Fruit fly (Drosophila melanogaster): ENCODE measurements around the gene Sfp24Bb.
A peak's percentile ranks its signal among the peaks of the same experiment; 100 is the strongest.

Sfp24Bb gene

DNA sequence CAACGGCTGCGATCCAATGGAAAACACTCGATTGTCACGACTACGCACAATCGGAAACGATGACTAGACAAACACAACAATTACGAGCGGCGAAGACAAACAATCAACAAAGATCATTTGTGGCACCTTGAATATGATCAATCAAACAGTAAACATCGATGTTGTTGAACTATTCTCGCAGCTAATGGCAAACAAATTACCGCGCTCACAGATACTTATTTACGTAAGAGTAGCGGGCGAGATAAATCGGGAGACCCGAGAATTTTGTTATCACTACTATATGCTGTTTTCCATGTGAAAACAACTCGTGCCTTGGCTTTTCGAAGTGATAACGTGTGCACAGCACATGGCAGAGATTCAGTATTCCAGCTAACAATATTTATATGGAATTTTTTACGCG lies 40.8 kb downstream of the Sfp24Bb start (continued):
- peak; percentile 95 for TF ChIP-seq MTF-1 (GFP tag; optimal IDR thresholded peaks at IDR 0.05; ENCODE audit: borderline replicate concordance)
- no peak for TF ChIP-seq ewg (GFP tag; optimal IDR thresholded peaks at IDR 0.05)
- TF ChIP-seq CG8944 (GFP tag; optimal IDR thresholded peaks at IDR 0.05) = peak; percentile 74
- TF ChIP-seq ash1 (GFP tag; optimal IDR thresholded peaks at IDR 0.05) = peak; percentile 67
- peak; percentile 33 for TF ChIP-seq en (GFP tag; optimal IDR thresholded peaks at IDR 0.05)
- TF ChIP-seq CG34224 (GFP tag; IDR thresholded peaks at IDR 0.05; ENCODE audit: partially characterized antibody) = no peak
- no peak for TF ChIP-seq zen2 (GFP tag; IDR thresholded peaks at IDR 0.05; ENCODE audit: partially characterized antibody)
- TF ChIP-seq B-H2 (GFP tag; optimal IDR thresholded peaks at IDR 0.05) = no peak
- TF ChIP-seq pita (GFP tag; optimal IDR thresholded peaks at IDR 0.05) = no peak
- TF ChIP-seq CG3726 (GFP tag; IDR thresholded peaks at IDR 0.05) = peak; percentile 67; the same call in 2 of the 3 replicates
- no peak; the same call in 2 of the 3 replicates for TF ChIP-seq CG11093 (GFP tag; IDR thresholded peaks at IDR 0.05)
- TF ChIP-seq hkb (optimal IDR thresholded peaks at IDR 0.05) = no peak
- no peak for TF ChIP-seq hkb (GFP tag; IDR thresholded peaks at IDR 0.05)
- no peak for TF ChIP-seq az2 (GFP tag; optimal IDR thresholded peaks at IDR 0.05)

DNA sequence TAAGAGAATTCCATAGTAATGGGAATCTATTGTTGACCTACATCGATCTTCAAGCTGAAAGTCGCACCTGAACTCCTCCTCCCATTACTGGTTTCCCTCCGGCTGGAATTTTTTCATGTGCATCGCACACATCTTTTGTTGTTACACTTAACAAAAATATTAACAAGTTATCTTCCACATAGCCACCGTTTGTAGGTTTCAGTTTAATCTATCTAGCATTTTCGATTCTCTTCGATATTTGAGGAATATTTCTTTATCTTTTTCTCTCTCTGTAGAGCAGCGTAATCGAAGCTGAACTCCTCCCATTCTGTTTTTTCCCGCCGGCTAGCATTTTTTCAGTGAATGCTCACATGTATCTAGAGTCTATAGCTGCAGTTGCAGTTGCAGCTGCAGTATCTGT lies 44.8 kb downstream of the Sfp24Bb start:
- TF ChIP-seq bowl (GFP tag; IDR thresholded peaks at IDR 0.05) = no peak
- no peak for TF ChIP-seq gce (GFP tag; IDR thresholded peaks at IDR 0.05)
- no peak for TF ChIP-seq sens (GFP tag)
- no peak for TF ChIP-seq wor (GFP tag; IDR thresholded peaks at IDR 0.05)
- no peak for TF ChIP-seq pfk (GFP tag; optimal IDR thresholded peaks at IDR 0.05)
- TF ChIP-seq CG1832 (GFP tag; optimal IDR thresholded peaks at IDR 0.05) = no peak
- TF ChIP-seq CG31365 (tag; optimal IDR thresholded peaks at IDR 0.05) = no peak
- no peak for TF ChIP-seq Dek (tag; optimal IDR thresholded peaks at IDR 0.05)
- no peak for TF ChIP-seq ro (GFP tag; IDR thresholded peaks at IDR 0.05)
- TF ChIP-seq bsh (GFP tag; optimal IDR thresholded peaks at IDR 0.05) = peak in 1 of 2 experiments; percentile 4
- no peak for TF ChIP-seq B-H1 (GFP tag; IDR thresholded peaks at IDR 0.05)
- no peak for TF ChIP-seq CG11456 (GFP tag; IDR thresholded peaks at IDR 0.05)
- peak; percentile 7 for TF ChIP-seq trem (tag; optimal IDR thresholded peaks at IDR 0.05)
- no peak for TF ChIP-seq CG8290 (GFP tag; optimal IDR thresholded peaks at IDR 0.05)
- TF ChIP-seq CG8290 (tag; optimal IDR thresholded peaks at IDR 0.05) = no peak
- TF ChIP-seq vfl (GFP tag; optimal IDR thresholded peaks at IDR 0.05) = no peak
- TF ChIP-seq zfh2 (GFP tag; optimal IDR thresholded peaks at IDR 0.05) = no peak
- TF ChIP-seq ttk (GFP tag; IDR thresholded peaks at IDR 0.05) = 0 out of 2 replicates have a peak, but pooled peaks have one; percentile 28
- TF ChIP-seq CG8388 (GFP tag; optimal IDR thresholded peaks at IDR 0.05) = no peak
- TF ChIP-seq CG11085 (GFP tag; IDR thresholded peaks at IDR 0.05) = no peak
- TF ChIP-seq CG7987 (GFP tag; optimal IDR thresholded peaks at IDR 0.05) = no peak
- no peak for TF ChIP-seq Chrac-16 (GFP tag; optimal IDR thresholded peaks at IDR 0.05)
- TF ChIP-seq CG11723 (GFP tag; optimal IDR thresholded peaks at IDR 0.05) = no peak
- TF ChIP-seq lbe (GFP tag; optimal IDR thresholded peaks at IDR 0.05) = no peak
- no peak for TF ChIP-seq CrebB (tag; optimal IDR thresholded peaks at IDR 0.05)
- no peak for TF ChIP-seq CG2199 (GFP tag; IDR thresholded peaks at IDR 0.05)
- TF ChIP-seq NFAT (GFP tag; IDR thresholded peaks at IDR 0.05) = no peak
- no peak for TF ChIP-seq CG10654 (GFP tag; optimal IDR thresholded peaks at IDR 0.05)
- TF ChIP-seq Ets97D (GFP tag; optimal IDR thresholded peaks at IDR 0.05) = no peak
- TF ChIP-seq seq (GFP tag; IDR thresholded peaks at IDR 0.05) = no peak
- no peak for TF ChIP-seq Myb (GFP tag; optimal IDR thresholded peaks at IDR 0.05)
- no peak for TF ChIP-seq CG2875 (GFP tag; optimal IDR thresholded peaks at IDR 0.05)
- TF ChIP-seq CG11093 (GFP tag; IDR thresholded peaks at IDR 0.05) = no peak
- no peak for TF ChIP-seq CG16813 (GFP tag; IDR thresholded peaks at IDR 0.05; ENCODE audit: partially characterized antibody)
- TF ChIP-seq Fer1 (GFP tag; optimal IDR thresholded peaks at IDR 0.05) = no peak
- peak; percentile 68 for TF ChIP-seq grn (GFP tag; optimal IDR thresholded peaks at IDR 0.05)
- peak; percentile 32; the same call in 1 of the 2 replicates for TF ChIP-seq Ptx1 (GFP tag; IDR thresholded peaks at IDR 0.05)
- no peak for TF ChIP-seq Six4 (GFP tag; optimal IDR thresholded peaks at IDR 0.05)
- 0 out of 3 replicates have a peak, but pooled peaks have one; percentile 27 for TF ChIP-seq CG17361 (GFP tag; IDR thresholded peaks at IDR 0.05)

Data from whole organism, embryonic.